Fruit fly (Drosophila melanogaster): Measurements from ENCODE around the gene GstT3.

GstT3 gene

DNA sequence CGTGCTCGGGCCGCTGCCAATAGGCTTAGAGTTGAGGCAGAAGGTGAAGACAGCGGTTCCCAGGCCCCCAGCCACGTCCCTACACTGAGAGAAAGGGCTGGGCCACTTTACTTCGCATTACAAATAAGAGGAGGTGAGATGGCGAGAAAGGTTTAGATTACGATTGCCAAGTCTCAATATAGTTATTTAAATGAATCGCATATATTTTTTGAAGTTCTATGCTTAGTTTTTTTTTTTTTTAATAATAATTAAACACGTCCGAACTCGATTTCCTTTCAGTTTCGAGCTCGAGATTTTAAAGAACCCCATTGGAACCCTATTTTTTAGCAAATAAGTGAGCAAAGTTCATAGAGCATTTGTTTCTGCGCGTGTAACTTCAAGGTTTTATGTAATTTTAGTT is 40.5 kb downstream of the GstT3 start (continued):
- TF ChIP-seq CG3407 (GFP tag; optimal IDR thresholded peaks at IDR 0.05) (peak; percentile 9), Chrac-16 (GFP tag; optimal IDR thresholded peaks at IDR 0.05) (peak; percentile 50), CG7987 (GFP tag; optimal IDR thresholded peaks at IDR 0.05) (no peak), CG18619 (GFP tag; optimal IDR thresholded peaks at IDR 0.05) (peak; percentile 23), CG9817 (tag; optimal IDR thresholded peaks at IDR 0.05) (peak; percentile 25), CG11085 (GFP tag; IDR thresholded peaks at IDR 0.05) (no peak), CG12659 (GFP tag; optimal IDR thresholded peaks at IDR 0.05) (peak; percentile 29), z (GFP tag; IDR thresholded peaks at IDR 0.05) (no peak), dpn (GFP tag; optimal IDR thresholded peaks at IDR 0.05) (peak; percentile 22 to 61), nau (GFP tag; optimal IDR thresholded peaks at IDR 0.05) (no peak), Hr3 (GFP tag; optimal IDR thresholded peaks at IDR 0.05) (peak; percentile 49), Max (GFP tag; optimal IDR thresholded peaks at IDR 0.05) (peak; percentile 27), tio (GFP tag; optimal IDR thresholded peaks at IDR 0.05) (peak; percentile 66), CG2678 (tag; optimal IDR thresholded peaks at IDR 0.05) (peak; percentile 62), onecut (GFP tag; IDR thresholded peaks at IDR 0.05) (peak; percentile 8; the same call in 1 of the 2 replicates), bab2 (GFP tag; optimal IDR thresholded peaks at IDR 0.05) (peak; percentile 5), Rx (GFP tag; IDR thresholded peaks at IDR 0.05) (no peak), danr (GFP tag; IDR thresholded peaks at IDR 0.05) (no peak), CG2889 (GFP tag; IDR thresholded peaks at IDR 0.05) (no peak), CG11723 (GFP tag; optimal IDR thresholded peaks at IDR 0.05) (peak; percentile 3), CG12942 (GFP tag; optimal IDR thresholded peaks at IDR 0.05) (peak; percentile 30), E2f1 (GFP tag; IDR thresholded peaks at IDR 0.05) (peak; percentile 46), CG12391 (tag; optimal IDR thresholded peaks at IDR 0.05) (peak; percentile 34), CG10543 (GFP tag; optimal IDR thresholded peaks at IDR 0.05) (peak; percentile 23), Hsf (GFP tag; optimal IDR thresholded peaks at IDR 0.05) (peak; percentile 29), shn (GFP tag; optimal IDR thresholded peaks at IDR 0.05) (peak; percentile 9), CG14710 (tag; optimal IDR thresholded peaks at IDR 0.05) (peak; percentile 21), tna (GFP tag; IDR thresholded peaks at IDR 0.05; ENCODE audit: partially characterized antibody) (no peak), grau (tag; optimal IDR thresholded peaks at IDR 0.05) (peak; percentile 51), NfI (GFP tag; optimal IDR thresholded peaks at IDR 0.05) (peak; percentile 49), gcm (GFP tag; optimal IDR thresholded peaks at IDR 0.05) (no peak), lilli (GFP tag; optimal IDR thresholded peaks at IDR 0.05) (peak; percentile 52), Blimp-1 (GFP tag; optimal IDR thresholded peaks at IDR 0.05) (peak; percentile 36), zfh1 (GFP tag; IDR thresholded peaks at IDR 0.05) (peak; percentile 39; the same call in 1 of the 3 replicates), gfzf (GFP tag; optimal IDR thresholded peaks at IDR 0.05) (no peak), CG14050 (GFP tag; IDR thresholded peaks at IDR 0.05) (0 out of 3 replicates have a peak, but pooled peaks have one; percentile 14), CG17361 (GFP tag; IDR thresholded peaks at IDR 0.05) (peak; percentile 52; the same call in 1 of the 3 replicates), CG32532 (GFP tag; IDR thresholded peaks at IDR 0.05) (peak; percentile 55; the same call in 1 of the 2 replicates), kni (GFP tag; optimal IDR thresholded peaks at IDR 0.05) (no peak), Nf-YC (tag; optimal IDR thresholded peaks at IDR 0.05) (peak; percentile 24), CG17328 (GFP tag; IDR thresholded peaks at IDR 0.05) (peak; percentile 36; the same call in 1 of the 2 replicates), unc-4 (GFP tag; IDR thresholded peaks at IDR 0.05; ENCODE audit: partially characterized antibody) (no peak), odd (GFP tag; optimal IDR thresholded peaks at IDR 0.05) (peak; percentile 23), sd (tag; optimal IDR thresholded peaks at IDR 0.05) (no peak), ERR (GFP tag; optimal IDR thresholded peaks at IDR 0.05) (no peak), CG8765 (GFP tag; IDR thresholded peaks at IDR 0.05) (no peak), tgo (GFP tag; IDR thresholded peaks at IDR 0.05) (peak; percentile 33; the same call in 1 of the 3 replicates), Camta (GFP tag; optimal IDR thresholded peaks at IDR 0.05) (peak; percentile 18), CG14014 (GFP tag; IDR thresholded peaks at IDR 0.05) (peak; percentile 6; the same call in 1 of the 2 replicates), CG11504 (tag; optimal IDR thresholded peaks at IDR 0.05) (peak; percentile 64)

Data from whole organism, embryonic.